Fruit fly (Drosophila melanogaster): Measurements from ENCODE around the gene Nemp.
A peak's percentile ranks its signal among the peaks of the same experiment; 100 is the strongest.

Gene Nemp

DNA sequence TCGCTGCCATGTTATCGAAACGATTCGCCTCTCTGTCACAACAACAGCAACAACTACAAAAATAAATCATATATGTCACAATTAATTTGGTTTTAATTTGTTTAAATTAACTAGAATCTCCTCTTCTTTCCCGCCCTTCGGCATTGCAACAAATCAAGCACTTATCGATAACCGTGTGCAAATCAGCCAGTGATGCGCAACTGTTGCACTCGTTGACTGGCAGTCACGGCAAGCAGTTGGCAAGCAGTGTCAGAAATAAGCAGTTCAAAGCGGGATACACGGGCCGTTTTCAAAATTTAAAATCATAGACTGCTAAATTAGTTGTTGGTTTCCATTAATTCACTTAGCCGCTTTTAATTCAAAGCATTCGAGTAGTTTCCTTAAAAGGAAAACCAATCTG is 28.9 kb upstream of the Nemp start, which contains the start of gene Axs (continued):
- TF ChIP-seq CG16813 (GFP tag; IDR thresholded peaks at IDR 0.05; ENCODE audit: partially characterized antibody) = peak; percentile 69
- no peak for TF ChIP-seq so (GFP tag; IDR thresholded peaks at IDR 0.05)
- no peak for TF ChIP-seq tin (GFP tag; optimal IDR thresholded peaks at IDR 0.05)
- TF ChIP-seq CG9215 (GFP tag; IDR thresholded peaks at IDR 0.05) = no peak
- TF ChIP-seq HLH3B (GFP tag; IDR thresholded peaks at IDR 0.05) = no peak
- TF ChIP-seq CG3281 (GFP tag; optimal IDR thresholded peaks at IDR 0.05) = no peak
- no peak for TF ChIP-seq nom (GFP tag; optimal IDR thresholded peaks at IDR 0.05)
- TF ChIP-seq CG11398 (GFP tag; optimal IDR thresholded peaks at IDR 0.05) = no peak
- no peak for TF ChIP-seq Gug (GFP tag; IDR thresholded peaks at IDR 0.05)
- TF ChIP-seq Dek (tag; optimal IDR thresholded peaks at IDR 0.05) = peak; percentile 28
- TF ChIP-seq Nf-YB (GFP tag; optimal IDR thresholded peaks at IDR 0.05) = no peak
- no peak for TF ChIP-seq Dip3 (GFP tag; optimal IDR thresholded peaks at IDR 0.05)
- TF ChIP-seq Elba2 (GFP tag; optimal IDR thresholded peaks at IDR 0.05) = no peak
- TF ChIP-seq kah (GFP tag; optimal IDR thresholded peaks at IDR 0.05) = no peak
- no peak for TF ChIP-seq CG15696 (tag; optimal IDR thresholded peaks at IDR 0.05)
- peak; percentile 62 for TF ChIP-seq CG11504 (tag; optimal IDR thresholded peaks at IDR 0.05)
- TF ChIP-seq ERR (GFP tag; optimal IDR thresholded peaks at IDR 0.05) = peak; percentile 45
- no peak for TF ChIP-seq usp (GFP tag; optimal IDR thresholded peaks at IDR 0.05)
- no peak for TF ChIP-seq CG12219 (GFP tag; optimal IDR thresholded peaks at IDR 0.05)
- no peak for TF ChIP-seq CG8944 (GFP tag; optimal IDR thresholded peaks at IDR 0.05)
- peak; percentile 19 for TF ChIP-seq MTF-1 (GFP tag; optimal IDR thresholded peaks at IDR 0.05; ENCODE audit: borderline replicate concordance)
- no peak for TF ChIP-seq her (GFP tag; optimal IDR thresholded peaks at IDR 0.05)
- TF ChIP-seq bab2 (GFP tag; optimal IDR thresholded peaks at IDR 0.05) = no peak
- TF ChIP-seq CG32767 (GFP tag; IDR thresholded peaks at IDR 0.05) = no peak
- peak; percentile 37 for TF ChIP-seq pb (GFP tag; optimal IDR thresholded peaks at IDR 0.05)
- peak; percentile 92 for TF ChIP-seq Ets65A (GFP tag)
- peak; percentile 87 for TF ChIP-seq Sry-β (GFP tag; optimal IDR thresholded peaks at IDR 0.05)
- no peak for TF ChIP-seq Asciz (GFP tag; optimal IDR thresholded peaks at IDR 0.05)
- no peak for TF ChIP-seq tgo (GFP tag; IDR thresholded peaks at IDR 0.05)
- TF ChIP-seq Sox100B (GFP tag; optimal IDR thresholded peaks at IDR 0.05) = no peak
- peak; percentile 3 to 10 for TF ChIP-seq chif (GFP tag; optimal IDR thresholded peaks at IDR 0.05)
- no peak for TF ChIP-seq eyg (GFP tag; optimal IDR thresholded peaks at IDR 0.05)
- TF ChIP-seq sens-2 (GFP tag; IDR thresholded peaks at IDR 0.05) = no peak
- no peak for TF ChIP-seq BtbVII (GFP tag; optimal IDR thresholded peaks at IDR 0.05)
- peak; percentile 69 for TF ChIP-seq hb (GFP tag; IDR thresholded peaks at IDR 0.05; ENCODE audit: partially characterized antibody)
- peak; percentile 13; the same call in 1 of the 3 replicates for TF ChIP-seq CG2199 (GFP tag; IDR thresholded peaks at IDR 0.05)
- TF ChIP-seq Antp (GFP tag; optimal IDR thresholded peaks at IDR 0.05) = peak; percentile 45
- no peak for TF ChIP-seq CG2678 (tag; optimal IDR thresholded peaks at IDR 0.05)
- no peak for TF ChIP-seq Hr39 (optimal IDR thresholded peaks at IDR 0.05)
- TF ChIP-seq CG7928 (GFP tag; optimal IDR thresholded peaks at IDR 0.05) = no peak
- peak; percentile 9 for TF ChIP-seq Nf-YC (tag; optimal IDR thresholded peaks at IDR 0.05)
- no peak for TF ChIP-seq fd102C (GFP tag; optimal IDR thresholded peaks at IDR 0.05)
- no peak for TF ChIP-seq CG31388 (GFP tag; optimal IDR thresholded peaks at IDR 0.05)
- TF ChIP-seq slp2 (GFP tag; optimal IDR thresholded peaks at IDR 0.05) = no peak
- peak; percentile 81 for TF ChIP-seq Ets97D (GFP tag; optimal IDR thresholded peaks at IDR 0.05)
- no peak for TF ChIP-seq danr (GFP tag; IDR thresholded peaks at IDR 0.05)
- TF ChIP-seq CG8281 (tag; optimal IDR thresholded peaks at IDR 0.05) = no peak
- no peak for TF ChIP-seq disco-r (GFP tag; optimal IDR thresholded peaks at IDR 0.05)
- TF ChIP-seq CG3163 (GFP tag; optimal IDR thresholded peaks at IDR 0.05) = no peak
- no peak for TF ChIP-seq Fer3 (tag; optimal IDR thresholded peaks at IDR 0.05)
- TF ChIP-seq nau (GFP tag; optimal IDR thresholded peaks at IDR 0.05) = no peak
- TF ChIP-seq Awh (GFP tag; IDR thresholded peaks at IDR 0.05) = no peak
- peak; percentile 61 for TF ChIP-seq trem (tag; optimal IDR thresholded peaks at IDR 0.05)

All from whole organism, embryonic.